Fruit fly (Drosophila melanogaster): ENCODE measurements around the gene Zmynd8.
A peak's percentile ranks its signal among the peaks of the same experiment; 100 is the strongest.

Gene Zmynd8

DNA sequence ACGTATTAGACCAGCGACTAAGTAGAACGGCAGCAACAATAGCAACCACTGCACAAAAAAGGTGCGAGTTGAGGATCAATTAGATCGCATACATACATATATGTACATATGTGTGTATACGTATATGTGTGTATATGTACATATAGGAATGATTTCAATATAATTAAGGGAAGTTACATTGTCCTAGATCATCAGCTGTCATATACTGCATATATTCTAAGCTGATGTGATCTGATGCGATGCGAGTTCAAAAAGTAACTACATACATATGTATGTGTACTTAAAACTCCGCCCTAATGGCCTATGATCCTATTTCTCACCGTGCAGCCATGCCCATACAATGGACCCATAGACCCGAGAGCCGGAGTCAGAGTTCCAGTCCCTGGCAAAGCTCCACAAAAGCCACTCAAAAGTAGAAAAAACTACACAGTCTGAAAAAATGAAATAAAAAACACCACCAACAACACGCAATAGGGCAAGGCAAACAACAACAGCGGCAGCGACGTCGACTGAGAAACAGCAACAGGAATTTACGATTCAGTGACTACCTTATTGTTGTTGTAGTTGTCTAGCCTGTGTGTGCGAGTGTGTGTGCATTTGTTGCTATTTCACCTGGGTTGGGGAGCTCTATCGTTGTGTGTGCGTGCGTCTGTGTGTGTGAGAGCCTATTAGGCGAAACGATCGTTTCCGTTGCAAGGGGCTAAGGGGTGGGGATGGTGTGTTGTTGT lies 54.1 kb downstream of the Zmynd8 start:
- TF ChIP-seq CG17801 (GFP tag; optimal IDR thresholded peaks at IDR 0.05; ENCODE audit: partially characterized antibody): no peak

- no peak for TF ChIP-seq CG17801 (GFP tag; optimal IDR thresholded peaks at IDR 0.05; ENCODE audit: partially characterized antibody)
These were observed 54.9 kb downstream of the Zmynd8 start for dm6 chr3R:31724136-31724535.

- TF ChIP-seq CG17801 (GFP tag; optimal IDR thresholded peaks at IDR 0.05; ENCODE audit: partially characterized antibody): peak; percentile 72
These were observed 55.5 kb downstream of the Zmynd8 start for dm6 chr3R:31724580-31725320.

dm6 chr3R:31725486-31726227 lies 56.4 kb downstream of the Zmynd8 start:
- TF ChIP-seq CG17801 (GFP tag; optimal IDR thresholded peaks at IDR 0.05; ENCODE audit: partially characterized antibody): no peak

dm6 chr3R:31726286-31726685 lies 57.0 kb downstream of the Zmynd8 start:
- TF ChIP-seq CG17801 (GFP tag; optimal IDR thresholded peaks at IDR 0.05; ENCODE audit: partially characterized antibody): no peak
